Fruit fly (Drosophila melanogaster) whole organism, embryonic: Measurements from ENCODE around the gene glob3.

Source experiments
- CG1233 ChIP-seq: fragments of 200-800 bp; sonication (Bioruptor generic); optimal IDR thresholded peaks from 4 replicates; lab custom pipeline; 2018; ENCODE audit warnings: missing biosample characterization, mild to moderate bottlenecking, missing genetic modification characterization
- TFAM ChIP-seq: fragments of 200-800 bp; sonication (Bioruptor generic); optimal IDR thresholded peaks from 2 replicates; lab custom pipeline; 2017; ENCODE audit warnings: missing biosample characterization, missing genetic modification characterization, inconsistent platforms
- ac ChIP-seq: fragments of 200-800 bp; sonication (Bioruptor generic); optimal IDR thresholded peaks from 3 replicates; lab custom pipeline; 2017; ENCODE audit warnings: missing biosample characterization, mild to moderate bottlenecking, missing genetic modification characterization
- fru ChIP-seq: fragments of >200 bp; optimal IDR thresholded peaks from 2 replicates; lab custom pipeline; 2017
- sima ChIP-seq: fragments of 200-800 bp; sonication (Bioruptor generic); optimal IDR thresholded peaks from 2 replicates; lab custom pipeline; 2016; ENCODE audit warnings: missing biosample characterization, missing genetic modification characterization

DNA sequence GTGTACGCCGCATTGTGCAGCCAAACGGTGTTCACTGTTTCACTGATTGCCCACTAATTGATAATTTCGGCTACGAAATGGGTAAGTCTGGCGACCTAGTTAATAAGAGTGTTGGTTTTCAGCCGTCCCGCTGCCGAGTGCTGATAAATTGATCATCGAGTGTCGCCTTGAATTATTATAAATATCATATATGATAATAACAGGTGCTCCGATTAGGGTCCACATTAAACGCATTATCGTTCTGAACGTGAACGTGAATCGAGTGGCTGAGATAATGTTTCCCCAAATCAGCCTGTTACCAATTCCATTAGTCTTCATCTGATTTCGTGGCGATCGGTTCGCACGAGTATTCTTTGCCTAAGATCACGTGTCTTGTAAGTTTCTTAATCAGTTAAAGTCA, 11.4 kb downstream of the glob3 start:
- TF ChIP-seq fru (lab: Kevin White, UChicago) (no peak), CG1233 (no peak), ac (GFP tag; lab: Kevin White, UChicago) (no peak), sima (GFP tag; lab: Kevin White, UChicago) (no peak), TFAM (no peak)
